Fruit fly (Drosophila melanogaster) whole organism, prepupa: ENCODE data around the gene Hf.

Experiments used
- Blimp-1 ChIP-seq: fragments of 200-800 bp; sonication (Bioruptor generic); optimal IDR thresholded peaks from 3 replicates; lab custom pipeline; 2017; ENCODE audit warnings: missing biosample characterization, missing genetic modification characterization, mild to moderate bottlenecking, moderate library complexity, missing genetic modification reagents
- CG11762 ChIP-seq: fragments of 200-800 bp; sonication (Bioruptor generic); optimal IDR thresholded peaks from 3 replicates; lab custom pipeline; 2016; ENCODE audit warnings: missing biosample characterization, missing genetic modification characterization; ENCODE audit not compliant: insufficient read depth
- CG16779 ChIP-seq: fragments of 200-800 bp; sonication (Bioruptor generic); optimal IDR thresholded peaks from 3 replicates; lab custom pipeline; 2017; ENCODE audit warnings: missing biosample characterization, mild to moderate bottlenecking, missing genetic modification characterization
- CG3032 ChIP-seq: fragments of 200-800 bp; optimal IDR thresholded peaks from 2 replicates; lab custom pipeline; 2019; ENCODE audit warnings: missing biosample characterization, mild to moderate bottlenecking, missing genetic modification characterization, moderate library complexity
- CG32006 ChIP-seq: fragments of 200-800 bp; sonication (Bioruptor generic); optimal IDR thresholded peaks from 3 replicates; lab custom pipeline; 2017; ENCODE audit warnings: missing biosample characterization, mild to moderate bottlenecking, missing genetic modification characterization
- Lpt ChIP-seq: fragments of 200-800 bp; sonication (Bioruptor generic); optimal IDR thresholded peaks from 3 replicates; lab custom pipeline; 2016; ENCODE audit warnings: missing biosample characterization, missing genetic modification characterization
- Smox ChIP-seq: fragments of 200-800 bp; sonication (Bioruptor generic); optimal IDR thresholded peaks from 3 replicates; lab custom pipeline; 2016; ENCODE audit warnings: missing biosample characterization, missing genetic modification characterization
- Sox102F ChIP-seq: fragments of 200-800 bp; sonication (Bioruptor generic); optimal IDR thresholded peaks from 2 replicates; lab custom pipeline; 2016; ENCODE audit warnings: missing biosample characterization, mild to moderate bottlenecking, missing genetic modification characterization
- ss ChIP-seq, 2 experiments: fragments of 200-800 bp; sonication (Bioruptor generic); optimal IDR thresholded peaks; 2 replicates in 1 of 2; 3 replicates in 1 of 2; lab custom pipeline; 2017 to 2018; ENCODE audit warnings: mild to moderate bottlenecking in 2 of 2, missing biosample characterization in 2 of 2, missing genetic modification characterization in 2 of 2, moderate library complexity in 1 of 2
- vri ChIP-seq: fragments of 200-800 bp; sonication (Bioruptor generic); optimal IDR thresholded peaks from 3 replicates; lab custom pipeline; 2016; ENCODE audit warnings: missing biosample characterization, mild to moderate bottlenecking, missing genetic modification characterization

DNA sequence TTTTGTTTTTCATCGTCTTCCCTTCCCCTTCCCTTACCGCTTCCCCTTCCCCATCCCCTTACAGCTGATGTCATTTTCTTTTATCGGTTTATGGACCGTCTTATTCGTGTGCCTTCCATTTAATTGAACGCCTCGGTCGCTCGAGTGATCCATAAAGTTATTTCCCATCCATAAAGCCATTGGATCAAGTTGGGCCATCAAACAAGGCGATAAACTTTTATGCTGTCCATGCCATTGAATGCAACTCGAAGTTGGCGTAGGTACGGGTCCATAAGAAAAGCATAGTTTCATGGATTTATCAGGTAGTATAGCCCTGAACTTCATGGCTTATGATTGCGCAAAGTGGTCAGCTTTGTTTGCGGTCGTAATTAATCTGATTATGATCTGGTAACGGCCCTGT lies 37.6 kb upstream of the Hf start:
- no peak for TF ChIP-seq vri (GFP tag; lab: Kevin White, UChicago)
- TF ChIP-seq CG32006 (GFP tag; lab: Kevin White, UChicago), result no peak
- no peak for TF ChIP-seq Blimp-1 (GFP tag; lab: Kevin White, UChicago)
- TF ChIP-seq CG11762 (GFP tag; lab: Kevin White, UChicago), result no peak
- TF ChIP-seq CG16779 (tag; lab: Kevin White, UChicago), result no peak
- TF ChIP-seq Lpt (GFP tag; lab: Kevin White, UChicago), result no peak
- no peak for TF ChIP-seq Sox102F (GFP tag; lab: Kevin White, UChicago)
- TF ChIP-seq Smox (GFP tag; lab: Kevin White, UChicago), result no peak
- no peak for TF ChIP-seq CG3032 (tag; lab: Kevin White, UChicago)
- TF ChIP-seq ss (GFP tag; optimal IDR thresholded peaks at IDR 0.05; lab: Kevin White, UChicago), result no peak
